Worm (Caenorhabditis elegans): ENCODE measurements around the gene gba-3.

The gba-3 gene

ce11 chrIV:17436552-17436951 lies 36.6 kb upstream of the gba-3 start, which contains the start of gene gcy-27:
TSS of gene gcy-27 (minus strand) at chrIV:17436652.
- TF ChIP-seq dmd-6 (GFP tag; IDR thresholded peaks at IDR 0.05): no peak
- TF ChIP-seq lir-3 (tag; optimal IDR thresholded peaks at IDR 0.05): no peak
- no peak for TF ChIP-seq lin-13 (GFP tag; optimal IDR thresholded peaks at IDR 0.05)
- TF ChIP-seq nhr-41 (GFP tag; IDR thresholded peaks at IDR 0.05): no peak
- TF ChIP-seq egl-27 (tag; optimal IDR thresholded peaks at IDR 0.05): no peak
- TF ChIP-seq nhr-77 (tag; optimal IDR thresholded peaks at IDR 0.05): no peak
- no peak for TF ChIP-seq skn-1 (tag; optimal IDR thresholded peaks at IDR 0.05)
- no peak for TF ChIP-seq unc-39 (tag; optimal IDR thresholded peaks at IDR 0.05)
- no peak for TF ChIP-seq ZK337.2 (GFP tag; IDR thresholded peaks at IDR 0.05)
- TF ChIP-seq hlh-11 (tag; optimal IDR thresholded peaks at IDR 0.05): no peak
- TF ChIP-seq dmd-9 (GFP tag; IDR thresholded peaks at IDR 0.05): no peak
- TF ChIP-seq lsy-2 (tag; optimal IDR thresholded peaks at IDR 0.05): no peak
- no peak for TF ChIP-seq Y75B8A.6 (GFP tag; IDR thresholded peaks at IDR 0.05)
- no peak for TF ChIP-seq fos-1 (tag; optimal IDR thresholded peaks at IDR 0.05)
- TF ChIP-seq sdz-12 (GFP tag; optimal IDR thresholded peaks at IDR 0.05): no peak
- TF ChIP-seq spr-1 (tag; optimal IDR thresholded peaks at IDR 0.05): no peak
- TF ChIP-seq nhr-48 (tag; optimal IDR thresholded peaks at IDR 0.05): no peak
- TF ChIP-seq T20F7.1 (GFP tag; optimal IDR thresholded peaks at IDR 0.05): no peak
- no peak for TF ChIP-seq lim-7 (GFP tag; IDR thresholded peaks at IDR 0.05)

- no peak for TF ChIP-seq unc-62 (GFP tag; optimal IDR thresholded peaks at IDR 0.05 in 1 of 2)
- no peak for TF ChIP-seq unc-62 (tag; optimal IDR thresholded peaks at IDR 0.05)
- TF ChIP-seq zag-1 (tag; optimal IDR thresholded peaks at IDR 0.05): no peak
- no peak for TF ChIP-seq nhr-10 (tag; optimal IDR thresholded peaks at IDR 0.05)
- no peak for TF ChIP-seq D1046.2 (GFP tag; IDR thresholded peaks at IDR 0.05)
- TF ChIP-seq lin-1 (GFP tag; IDR thresholded peaks at IDR 0.05): no peak
- TF ChIP-seq attf-4 (tag; optimal IDR thresholded peaks at IDR 0.05): no peak
- TF ChIP-seq F26F4.8 (GFP tag; conservative IDR thresholded peaks at IDR 0.05): no peak
- no peak for TF ChIP-seq dmd-8 (GFP tag; IDR thresholded peaks at IDR 0.05)
- TF ChIP-seq fos-1 (tag; optimal IDR thresholded peaks at IDR 0.05): no peak
- no peak for TF ChIP-seq skn-1 (tag; optimal IDR thresholded peaks at IDR 0.05)
- no peak for TF ChIP-seq F37D6.2 (tag; optimal IDR thresholded peaks at IDR 0.05)
- TF ChIP-seq hif-1 (tag; optimal IDR thresholded peaks at IDR 0.05): no peak
- no peak for TF ChIP-seq F10B5.3 (tag; optimal IDR thresholded peaks at IDR 0.05)
- TF ChIP-seq ceh-62 (tag; optimal IDR thresholded peaks at IDR 0.05): no peak
- no peak for TF ChIP-seq ztf-11 (tag; optimal IDR thresholded peaks at IDR 0.05)
- TF ChIP-seq tag-97 (GFP tag; IDR thresholded peaks at IDR 0.05): no peak
These were observed 36.1 kb upstream of the gba-3 start, which contains the start of gene C06A12.8 for ce11 chrIV:17437038-17437437. TSS of gene C06A12.8 (plus strand) at chrIV:17437338.

DNA sequence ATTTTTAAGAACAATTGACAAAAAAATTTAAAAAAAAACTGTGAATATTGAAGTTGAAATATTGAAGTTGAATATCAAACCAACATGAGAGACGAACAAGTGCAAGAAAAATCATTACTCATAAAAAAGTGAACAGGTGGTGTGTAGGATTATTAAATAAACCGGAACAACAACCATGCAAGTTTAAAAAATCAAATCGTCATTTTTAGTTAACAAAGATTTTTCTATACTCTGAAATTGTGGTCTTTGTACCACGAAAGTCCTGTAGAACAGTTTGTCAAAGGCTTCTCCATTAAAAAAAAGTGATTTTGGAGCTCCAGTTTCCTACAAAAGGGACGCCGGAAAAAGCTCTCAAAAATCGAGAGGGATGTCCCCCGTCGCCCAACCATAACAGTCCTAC lies 33.1 kb upstream of the gba-3 start, which contains the start of gene C06A12.19:
Gene C06A12.19, minus strand, starts transcription at position 101 of the 400 bp plus-strand sequence.
- TF ChIP-seq nhr-237 (tag; optimal IDR thresholded peaks at IDR 0.05): no peak
- no peak for TF ChIP-seq nhr-42 (GFP tag; IDR thresholded peaks at IDR 0.05)
- TF ChIP-seq aha-1 (tag): peak; percentile 57
- no peak for TF ChIP-seq lin-39 (tag; optimal IDR thresholded peaks at IDR 0.05)

DNA sequence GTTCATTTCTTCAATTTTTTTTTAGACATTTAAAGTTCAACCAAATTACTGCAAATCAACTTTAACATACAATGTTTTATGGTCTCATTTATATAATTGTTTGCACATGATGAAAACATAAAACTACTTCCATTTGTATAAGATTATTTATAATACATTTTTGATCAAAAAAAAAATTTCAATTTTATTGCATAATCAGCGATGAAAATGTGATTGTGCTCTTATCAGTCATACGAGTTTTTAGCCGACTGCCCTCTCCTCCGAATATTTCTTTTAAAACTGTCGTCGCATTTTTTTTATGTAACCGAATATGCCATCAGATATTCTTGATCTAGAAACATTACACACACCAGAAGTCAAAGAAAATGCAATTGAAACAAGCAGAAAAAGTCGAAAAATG lies 32.7 kb upstream of the gba-3 start, which contains the start of gene F08A7.1:
Gene F08A7.1, plus strand, starts transcription at position 191 of the 400 bp plus-strand sequence.
- TF ChIP-seq rbr-2 (tag; optimal IDR thresholded peaks at IDR 0.05): no peak
- TF ChIP-seq nhr-28 (tag; optimal IDR thresholded peaks at IDR 0.05): peak; percentile 67
- TF ChIP-seq tag-97 (GFP tag; IDR thresholded peaks at IDR 0.05): no peak
- TF ChIP-seq dve-1 (tag; optimal IDR thresholded peaks at IDR 0.05; ENCODE audit: insufficient read depth): peak; percentile 56
- TF ChIP-seq hlh-30 (tag; optimal IDR thresholded peaks at IDR 0.05; ENCODE audit: insufficient read depth): peak; percentile 12
- TF ChIP-seq Y5F2A.4 (GFP tag; optimal IDR thresholded peaks at IDR 0.05): no peak
- TF ChIP-seq nhr-6 (tag; optimal IDR thresholded peaks at IDR 0.05): no peak
- no peak for TF ChIP-seq lin-1 (GFP tag; IDR thresholded peaks at IDR 0.05)
- TF ChIP-seq hlh-11 (tag; optimal IDR thresholded peaks at IDR 0.05): peak; percentile 24
- TF ChIP-seq attf-4 (tag; optimal IDR thresholded peaks at IDR 0.05): no peak
- TF ChIP-seq zip-2 (tag; optimal IDR thresholded peaks at IDR 0.05): no peak
- TF ChIP-seq aly-2 (tag; optimal IDR thresholded peaks at IDR 0.05): no peak
- peak; percentile 64 for TF ChIP-seq php-3 (GFP tag; IDR thresholded peaks at IDR 0.05)
- TF ChIP-seq nhr-77 (tag; optimal IDR thresholded peaks at IDR 0.05): peak; percentile 0
- TF ChIP-seq ZK546.5 (tag; optimal IDR thresholded peaks at IDR 0.05): no peak
- no peak for TF ChIP-seq unc-62 (GFP tag; optimal IDR thresholded peaks at IDR 0.05 in 1 of 2)
- TF ChIP-seq unc-62 (tag; optimal IDR thresholded peaks at IDR 0.05): no peak
- TF ChIP-seq saeg-2 (GFP tag; IDR thresholded peaks at IDR 0.05): no peak
- TF ChIP-seq snpc-4 (tag; optimal IDR thresholded peaks at IDR 0.05): no peak

All from whole organism, L4 larva.